Fruit fly (Drosophila melanogaster) whole organism, wandering third instar larva: ENCODE data around the gene Pkc98E.

Experiments
- Hr83 ChIP-seq: fragments of 200-300 bp; sonication (Bioruptor generic); optimal IDR thresholded peaks from 2 replicates; lab custom pipeline; 2016; ENCODE audit warnings: missing biosample characterization, mild to moderate bottlenecking, missing genetic modification characterization, moderate library complexity; ENCODE audit not compliant: poor library complexity, severe bottlenecking
- Myc ChIP-seq: fragments of >200 bp; optimal IDR thresholded peaks from 2 replicates; lab custom pipeline; 2017
- Rel ChIP-seq, 2 experiments: fragments of 200-800 bp; sonication (Bioruptor generic) in 1 of 2; optimal IDR thresholded peaks; 2 replicates in 1 of 2; 3 replicates in 1 of 2; lab custom pipeline; 2016 to 2019; ENCODE audit warnings: mild to moderate bottlenecking in 2 of 2, missing biosample characterization in 2 of 2, missing genetic modification characterization in 2 of 2, moderate library complexity in 1 of 2
- br ChIP-seq: fragments of 200-800 bp; sonication (Bioruptor generic); optimal IDR thresholded peaks from 2 replicates; lab custom pipeline; 2016; ENCODE audit warnings: missing biosample characterization, missing genetic modification characterization
- dl ChIP-seq, 2 experiments: fragments of 175-275, 200-275 bp in 1 of 2; fragments of 200-275 bp in 1 of 2; sonication (Bioruptor generic); optimal IDR thresholded peaks; lab custom pipeline; 2018; ENCODE audit warnings: mild to moderate bottlenecking in 2 of 2, missing biosample characterization in 2 of 2, missing genetic modification characterization in 2 of 2, moderate library complexity in 2 of 2; ENCODE audit not compliant: partially characterized antibody in 2 of 2, insufficient read depth in 1 of 2
- fru ChIP-seq: fragments of 200-800 bp; sonication (Bioruptor generic); optimal IDR thresholded peaks from 3 replicates; lab custom pipeline; 2016; ENCODE audit warnings: missing biosample characterization, mild to moderate bottlenecking, missing genetic modification characterization
- h ChIP-seq: fragments of 200-800 bp; sonication (Bioruptor generic); optimal IDR thresholded peaks from 3 replicates; lab custom pipeline; 2016; ENCODE audit warnings: missing biosample characterization, mild to moderate bottlenecking, missing genetic modification characterization
- rgr ChIP-seq: fragments of 200-800 bp; sonication (Bioruptor generic); optimal IDR thresholded peaks from 3 replicates; lab custom pipeline; 2016; ENCODE audit warnings: missing biosample characterization, mild to moderate bottlenecking, missing genetic modification characterization

dm6 chr3R:29071141-29071540, 32.2 kb downstream of the Pkc98E start:
- TF ChIP-seq Hr83 (GFP tag; lab: Kevin White, UChicago) (peak; percentile 3), br (GFP tag; lab: Kevin White, UChicago) (no peak), Myc (no peak), h (GFP tag; lab: Kevin White, UChicago) (peak; percentile 7), dl (GFP tag; optimal IDR thresholded peaks at IDR 0.05; lab: Kevin White, UChicago; ENCODE audit: insufficient read depth in 1 of 2, partially characterized antibody in 2 of 2) (no peak), Rel (GFP tag; optimal IDR thresholded peaks at IDR 0.05; lab: Kevin White, UChicago) (no peak), Rel (tag; optimal IDR thresholded peaks at IDR 0.05; lab: Kevin White, UChicago) (no peak), fru (GFP tag; lab: Kevin White, UChicago) (no peak), rgr (peak; percentile 10)
